Fruit fly (Drosophila melanogaster) whole organism, embryonic: ENCODE measurements around the gene CG31687.
A peak's percentile ranks its signal among the peaks of the same experiment; 100 is the strongest.

Experiments
- Blimp-1 ChIP-seq: fragments of 200-800 bp; sonication (Bioruptor generic); optimal IDR thresholded peaks from 3 replicates; lab custom pipeline; 2018; ENCODE audit warnings: missing biosample characterization, missing genetic modification characterization, mild to moderate bottlenecking, moderate library complexity, missing genetic modification reagents
- CG11456 ChIP-seq: fragments of 200-800 bp; sonication (Bioruptor generic); IDR thresholded peaks from 3 replicates; pipeline ENCODE4 v1.3.6; 2022; ENCODE audit warnings: missing biosample characterization, missing genetic modification characterization
- CG1233 ChIP-seq: fragments of 200-800 bp; sonication (Bioruptor generic); optimal IDR thresholded peaks from 4 replicates; lab custom pipeline; 2018; ENCODE audit warnings: missing biosample characterization, mild to moderate bottlenecking, missing genetic modification characterization
- CG12744 ChIP-seq: fragments of 200-800 bp; sonication (Bioruptor generic); optimal IDR thresholded peaks from 2 replicates; lab custom pipeline; 2016; ENCODE audit warnings: missing biosample characterization, missing genetic modification characterization
- CG12769 ChIP-seq: fragments of 200-800 bp; sonication (Bioruptor generic); optimal IDR thresholded peaks from 2 replicates; lab custom pipeline; 2019; ENCODE audit warnings: missing biosample characterization, mild to moderate bottlenecking, missing genetic modification characterization, moderate library complexity
- CG13296 ChIP-seq: fragments of 200-800 bp; sonication (Bioruptor generic); optimal IDR thresholded peaks from 3 replicates; lab custom pipeline; 2018; ENCODE audit warnings: missing biosample characterization, mild to moderate bottlenecking, missing genetic modification characterization
- CG13424 ChIP-seq: fragments of 200-800 bp; sonication (Bioruptor generic); optimal IDR thresholded peaks from 2 replicates; lab custom pipeline; 2019; ENCODE audit warnings: missing biosample characterization, mild to moderate bottlenecking, missing genetic modification characterization, moderate library complexity
- CG14050 ChIP-seq: fragments of 200-800 bp; sonication (Bioruptor generic); IDR thresholded peaks from 3 replicates; pipeline ENCODE4 v1.3.6; 2022; ENCODE audit warnings: missing biosample characterization, missing genetic modification characterization
- CG14710 ChIP-seq: fragments of 200-800 bp; sonication (Bioruptor generic); optimal IDR thresholded peaks from 3 replicates; lab custom pipeline; 2019; ENCODE audit warnings: missing biosample characterization, mild to moderate bottlenecking, missing genetic modification characterization, moderate library complexity
- CG15601 ChIP-seq: fragments of 200-800 bp; sonication (Bioruptor generic); optimal IDR thresholded peaks from 3 replicates; lab custom pipeline; 2019; ENCODE audit warnings: missing biosample characterization, mild to moderate bottlenecking, missing genetic modification characterization, moderate library complexity
- CG1602 ChIP-seq: fragments of 200-800 bp; sonication (Bioruptor generic); optimal IDR thresholded peaks from 3 replicates; lab custom pipeline; 2016; ENCODE audit warnings: missing biosample characterization, missing genetic modification characterization
- CG16815 ChIP-seq: fragments of 200-800 bp; sonication (Bioruptor generic); optimal IDR thresholded peaks from 3 replicates; lab custom pipeline; 2017; ENCODE audit warnings: missing biosample characterization, mild to moderate bottlenecking, missing genetic modification characterization
- CG17829 ChIP-seq: fragments of 200-800 bp; optimal IDR thresholded peaks from 2 replicates; lab custom pipeline; 2019; ENCODE audit warnings: missing biosample characterization, mild to moderate bottlenecking, missing genetic modification characterization, moderate library complexity
- CG18262 ChIP-seq: fragments of 200-800 bp; optimal IDR thresholded peaks from 3 replicates; lab custom pipeline; 2019; ENCODE audit warnings: missing biosample characterization, mild to moderate bottlenecking, missing genetic modification characterization, moderate library complexity
- CG30403 ChIP-seq: fragments of 200-800 bp; sonication (Bioruptor generic); optimal IDR thresholded peaks from 3 replicates; lab custom pipeline; 2016; ENCODE audit warnings: missing biosample characterization, missing genetic modification characterization
- CG4282 ChIP-seq: fragments of 200-800 bp; sonication (Bioruptor generic); optimal IDR thresholded peaks from 2 replicates; lab custom pipeline; 2016; ENCODE audit warnings: missing biosample characterization, missing genetic modification characterization
- CG8924 ChIP-seq: fragments of 200-800 bp; optimal IDR thresholded peaks from 3 replicates; lab custom pipeline; 2019; ENCODE audit warnings: missing biosample characterization, mild to moderate bottlenecking, missing genetic modification characterization, moderate library complexity
- CkIIα-i1 ChIP-seq: fragments of 200-800 bp; sonication (Bioruptor generic); IDR thresholded peaks from 2 replicates; pipeline ENCODE4 v1.3.6; 2022; ENCODE audit warnings: missing biosample characterization, missing genetic modification characterization
- CoRest ChIP-seq: fragments of 200-800 bp; sonication (Bioruptor generic); optimal IDR thresholded peaks from 3 replicates; lab custom pipeline; 2018; ENCODE audit warnings: missing biosample characterization, mild to moderate bottlenecking, missing genetic modification characterization, moderate library complexity
- Doc2 ChIP-seq: fragments of 200-800 bp; sonication (Bioruptor generic); IDR thresholded peaks from 2 replicates; pipeline ENCODE4 v1.3.6; 2022; ENCODE audit warnings: missing biosample characterization, missing genetic modification characterization
- E2f2 ChIP-seq: fragments of 200-800 bp; sonication (Bioruptor generic); IDR thresholded peaks from 2 replicates; pipeline ENCODE4 v1.3.6; 2022; ENCODE audit warnings: missing biosample characterization, missing genetic modification characterization
- Fer1 ChIP-seq: fragments of 200-800 bp; sonication (Bioruptor generic); optimal IDR thresholded peaks from 2 replicates; lab custom pipeline; 2017; ENCODE audit warnings: missing biosample characterization, mild to moderate bottlenecking, missing genetic modification characterization
- GATAe ChIP-seq: fragments of 200-800 bp; sonication (Bioruptor generic); conservative IDR thresholded peaks from 2 replicates; pipeline ENCODE4 v1.3.6; 2022; ENCODE audit warnings: missing biosample characterization, missing genetic modification characterization
- Hmx ChIP-seq: fragments of 200-800 bp; sonication (Bioruptor generic); optimal IDR thresholded peaks from 2 replicates; lab custom pipeline; 2016; ENCODE audit warnings: missing biosample characterization, missing genetic modification characterization
- Hr3 ChIP-seq: fragments of 200-800 bp; sonication (Bioruptor generic); optimal IDR thresholded peaks from 3 replicates; lab custom pipeline; 2016; ENCODE audit warnings: missing biosample characterization, missing genetic modification characterization
- MESR4 ChIP-seq: fragments of 200-800 bp; sonication (Bioruptor generic); optimal IDR thresholded peaks from 2 replicates; lab custom pipeline; 2018; ENCODE audit warnings: missing biosample characterization, mild to moderate bottlenecking, missing genetic modification characterization, moderate library complexity
- Meics ChIP-seq: fragments of 200-800 bp; sonication (Bioruptor generic); optimal IDR thresholded peaks from 2 replicates; lab custom pipeline; 2017; ENCODE audit warnings: missing biosample characterization, mild to moderate bottlenecking, missing genetic modification characterization
- Ssrp ChIP-seq: fragments of 200-800 bp; sonication (Bioruptor generic); optimal IDR thresholded peaks from 2 replicates; lab custom pipeline; 2018; ENCODE audit warnings: missing biosample characterization, mild to moderate bottlenecking, missing genetic modification characterization, moderate library complexity
- Tbp ChIP-seq: fragments of >200 bp; optimal IDR thresholded peaks from 2 replicates; lab custom pipeline; 2018; ENCODE audit warnings: missing biosample characterization, missing genetic modification characterization
- ase ChIP-seq: fragments of 200-800 bp; sonication (Bioruptor generic); IDR thresholded peaks from 3 replicates; pipeline ENCODE4 v1.3.6; 2022; ENCODE audit warnings: missing biosample characterization, missing genetic modification characterization
- chif ChIP-seq, 2 experiments: fragments of 200-800 bp; sonication (Bioruptor generic); optimal IDR thresholded peaks; 3 replicates each; lab custom pipeline; 2016; ENCODE audit warnings: missing biosample characterization in 2 of 2, missing genetic modification characterization in 2 of 2
- crc ChIP-seq: fragments of 200-800 bp; sonication (Bioruptor generic); optimal IDR thresholded peaks from 2 replicates; lab custom pipeline; 2016; ENCODE audit warnings: missing biosample characterization, missing genetic modification characterization
- dmrt11E ChIP-seq: fragments of 200-800 bp; sonication (Bioruptor generic); optimal IDR thresholded peaks from 3 replicates; lab custom pipeline; 2018; ENCODE audit warnings: missing biosample characterization, mild to moderate bottlenecking, missing genetic modification characterization, moderate library complexity
- dmrt99B ChIP-seq: fragments of 200-800 bp; sonication (Bioruptor generic); optimal IDR thresholded peaks from 2 replicates; lab custom pipeline; 2018; ENCODE audit warnings: missing biosample characterization, mild to moderate bottlenecking, missing genetic modification characterization, moderate library complexity
- dpn ChIP-seq, 2 experiments: fragments of 200-800 bp; sonication (Bioruptor generic); optimal IDR thresholded peaks; 3 replicates each; lab custom pipeline; 2016; ENCODE audit warnings: missing biosample characterization in 2 of 2, missing genetic modification characterization in 2 of 2
- dysf ChIP-seq: fragments of 200-800 bp; sonication (Bioruptor generic); IDR thresholded peaks from 3 replicates; pipeline ENCODE4 v1.3.6; 2022; ENCODE audit warnings: missing biosample characterization, missing genetic modification characterization
- esg ChIP-seq: fragments of 200-800 bp; sonication (Bioruptor generic); conservative IDR thresholded peaks from 2 replicates; pipeline ENCODE4 v1.3.6; 2022; ENCODE audit warnings: missing biosample characterization, missing genetic modification characterization
- eve ChIP-seq, 2 experiments: fragments of >200 bp; optimal IDR thresholded peaks; 2 replicates each; lab custom pipeline; 2017; ENCODE audit warnings: missing biosample characterization in 2 of 2, missing genetic modification characterization in 2 of 2
- gsb-n ChIP-seq: fragments of 200-800 bp; sonication (Bioruptor generic); optimal IDR thresholded peaks from 3 replicates; lab custom pipeline; 2018; ENCODE audit warnings: missing biosample characterization, mild to moderate bottlenecking, missing genetic modification characterization
- h ChIP-seq: fragments of >200 bp; optimal IDR thresholded peaks from 2 replicates; lab custom pipeline; 2017
- knrl ChIP-seq: fragments of 200-800 bp; sonication (Bioruptor generic); IDR thresholded peaks from 3 replicates; pipeline ENCODE4 v1.3.6; 2022; ENCODE audit warnings: missing biosample characterization, missing genetic modification characterization; ENCODE audit not compliant: partially characterized antibody
- lmd ChIP-seq: fragments of 200-800 bp; sonication (Bioruptor generic); IDR thresholded peaks from 2 replicates; pipeline ENCODE4 v1.3.6; 2022; ENCODE audit warnings: missing biosample characterization, missing genetic modification characterization
- nau ChIP-seq: fragments of 200-800 bp; sonication (Bioruptor generic); optimal IDR thresholded peaks from 3 replicates; lab custom pipeline; 2017; ENCODE audit warnings: missing biosample characterization, mild to moderate bottlenecking, missing genetic modification characterization, missing genetic modification reagents
- peb ChIP-seq: fragments of 200-800 bp; sonication (Bioruptor generic); IDR thresholded peaks from 2 replicates; pipeline ENCODE4 v1.3.6; 2022; ENCODE audit warnings: missing biosample characterization, missing genetic modification characterization
- row ChIP-seq: fragments of 200-800 bp; sonication (Bioruptor generic); IDR thresholded peaks from 3 replicates; pipeline ENCODE4 v1.3.6; 2022; ENCODE audit warnings: missing biosample characterization, missing genetic modification characterization
- sd ChIP-seq: fragments of 200-800 bp; sonication (Bioruptor generic); optimal IDR thresholded peaks from 3 replicates; lab custom pipeline; 2018; ENCODE audit warnings: missing biosample characterization, mild to moderate bottlenecking, missing genetic modification characterization, moderate library complexity
- sens ChIP-seq: fragments of 200-800 bp; sonication (Bioruptor generic); peaks from one replicate; lab custom pipeline; 2016; ENCODE audit warnings: missing biosample characterization, missing genetic modification characterization
- sens-2 ChIP-seq: fragments of 200-800 bp; sonication (Bioruptor generic); IDR thresholded peaks from 2 replicates; pipeline ENCODE4 v1.3.6; 2022; ENCODE audit warnings: missing biosample characterization, missing genetic modification characterization
- tap ChIP-seq: fragments of 200-800 bp; optimal IDR thresholded peaks from 3 replicates; lab custom pipeline; 2019; ENCODE audit warnings: missing biosample characterization, mild to moderate bottlenecking, missing genetic modification characterization, moderate library complexity
- unpg ChIP-seq: fragments of 200-800 bp; sonication (Bioruptor generic); optimal IDR thresholded peaks from 3 replicates; lab custom pipeline; 2018; ENCODE audit warnings: missing biosample characterization, mild to moderate bottlenecking, missing genetic modification characterization, moderate library complexity

CG31687 gene

DNA sequence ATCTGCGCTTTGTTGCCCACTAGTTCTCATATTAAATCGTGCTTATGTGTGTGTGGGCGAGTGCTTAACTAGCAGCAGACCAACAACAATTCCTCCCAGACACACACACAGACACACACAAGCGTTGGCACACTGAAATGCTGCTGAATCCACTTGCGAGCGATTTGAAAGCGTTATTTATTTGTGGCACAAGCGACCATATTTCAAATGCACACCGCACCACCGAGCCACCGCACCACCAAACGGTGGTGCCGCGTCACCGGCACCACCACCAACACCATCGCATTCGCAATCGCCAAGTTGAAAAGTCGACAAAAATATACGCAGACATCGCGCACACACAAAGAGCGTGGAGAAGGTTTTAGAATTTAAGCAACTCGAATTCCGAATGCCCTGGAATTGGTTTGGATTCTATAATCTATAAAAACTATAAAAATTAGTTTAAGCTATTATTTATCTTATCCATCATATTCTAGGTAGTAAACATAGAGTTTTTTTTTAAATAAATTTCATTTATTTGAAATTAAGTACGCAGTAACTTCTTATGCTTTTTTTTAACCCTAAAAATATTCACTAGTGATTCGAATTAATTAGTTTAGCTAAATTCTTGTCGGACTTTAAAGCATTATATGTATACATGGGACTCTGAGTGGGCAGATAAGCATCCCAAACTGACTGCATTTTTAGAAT lies 28.7 kb downstream of the CG31687 start (continued):
- TF ChIP-seq CG8924 (tag; lab: Kevin White, UChicago) (peak; percentile 8), CG13424 (tag; lab: Kevin White, UChicago) (peak; percentile 24), sens-2 (no peak), CG11456 (GFP tag; lab: Robert Waterston, UW) (0 out of 3 replicates have a peak, but pooled peaks have one; percentile 16), dmrt11E (tag; lab: Kevin White, UChicago) (peak; percentile 39), chif (GFP tag; optimal IDR thresholded peaks at IDR 0.05; lab: Kevin White, UChicago) (no peak), Hmx (no peak), gsb-n (tag; lab: Kevin White, UChicago) (peak; percentile 28), CG14710 (tag; lab: Kevin White, UChicago) (peak; percentile 2), CG16815 (peak; percentile 11), CG4282 (GFP tag; lab: Kevin White, UChicago) (no peak), CG17829 (tag; lab: Kevin White, UChicago) (peak; percentile 19), CG14050 (GFP tag; lab: Robert Waterston, UW) (0 out of 3 replicates have a peak, but pooled peaks have one; percentile 16), esg (GFP tag; lab: Robert Waterston, UW) (0 out of 2 replicates have a peak, but pooled peaks have one; percentile 10), ase (GFP tag; lab: Robert Waterston, UW) (no peak), Meics (GFP tag; lab: Kevin White, UChicago) (no peak), h (lab: Kevin White, UChicago) (no peak), CG30403 (GFP tag; lab: Kevin White, UChicago) (peak; percentile 21), sens (GFP tag; lab: Kevin White, UChicago) (peak; percentile 85), CoRest (tag; lab: Kevin White, UChicago) (peak; percentile 47), Fer1 (GFP tag; lab: Kevin White, UChicago) (no peak), Tbp (GFP tag; lab: Kevin White, UChicago) (no peak), CkIIα-i1 (GFP tag; lab: Robert Waterston, UW) (no peak), CG1233 (GFP tag; lab: Kevin White, UChicago) (no peak), CG12769 (peak; percentile 26), E2f2 (GFP tag; lab: Robert Waterston, UW) (no peak), CG12744 (GFP tag; lab: Kevin White, UChicago) (no peak), dpn (GFP tag; optimal IDR thresholded peaks at IDR 0.05; lab: Kevin White, UChicago) (no peak), CG1602 (GFP tag; lab: Kevin White, UChicago) (peak; percentile 7), CG15601 (peak; percentile 44), tap (tag; lab: Kevin White, UChicago) (no peak), Blimp-1 (peak; percentile 28), Doc2 (GFP tag; lab: Robert Waterston, UW) (no peak), CG18262 (tag; lab: Kevin White, UChicago) (peak; percentile 53), dysf (GFP tag; lab: Robert Waterston, UW) (0 out of 3 replicates have a peak, but pooled peaks have one; percentile 29), crc (GFP tag; lab: Kevin White, UChicago) (no peak), dmrt99B (tag; lab: Kevin White, UChicago) (peak; percentile 19), eve (GFP tag; optimal IDR thresholded peaks at IDR 0.05; lab: Kevin White, UChicago) (no peak), CG13296 (GFP tag; lab: Kevin White, UChicago) (no peak), Hr3 (GFP tag; lab: Kevin White, UChicago) (peak; percentile 12), MESR4 (no peak), row (GFP tag; lab: Robert Waterston, UW) (peak; percentile 52), lmd (GFP tag; lab: Robert Waterston, UW) (0 out of 2 replicates have a peak, but pooled peaks have one; percentile 11), GATAe (no peak), knrl (no peak), nau (GFP tag; lab: Kevin White, UChicago) (peak; percentile 62), sd (peak; percentile 29), unpg (GFP tag; lab: Kevin White, UChicago) (peak; percentile 31), Ssrp (tag; lab: Kevin White, UChicago) (peak; percentile 24), peb (no peak)
